Worm (Caenorhabditis elegans) whole organism, young adult: Measurements from ENCODE around the gene sir-2.3.

Source experiments
- B0336.3 ChIP-seq: fragments of 200-800 bp; sonication (Bioruptor generic); IDR thresholded peaks from 2 replicates; pipeline ENCODE4 v1.3.6; 2022; ENCODE audit warnings: missing genetic modification characterization, missing compliant biosample characterization
- D2030.7 ChIP-seq: fragments of 200-800 bp; sonication (Bioruptor generic); IDR thresholded peaks from 2 replicates; pipeline ENCODE4 v1.3.6; 2022; ENCODE audit warnings: missing genetic modification reagents, missing genetic modification characterization, missing compliant biosample characterization
- F23B12.7 ChIP-seq: sonication (generic microtip); optimal IDR thresholded peaks from 2 replicates; lab custom pipeline; 2017; ENCODE audit warnings: missing genetic modification characterization, mild to moderate bottlenecking, missing compliant biosample characterization, antibody characterized with exemption, moderate library complexity; ENCODE audit not compliant: insufficient read depth
- F33H1.4 ChIP-seq: fragments of 200-800 bp; sonication (Bioruptor generic); IDR thresholded peaks from 2 replicates; pipeline ENCODE4 v1.3.6; 2022; ENCODE audit warnings: missing genetic modification reagents, missing genetic modification characterization, missing compliant biosample characterization
- F37B4.10 ChIP-seq: fragments of 200-800 bp; sonication (Bioruptor generic); IDR thresholded peaks from 2 replicates; pipeline ENCODE4 v1.3.6; 2022; ENCODE audit warnings: missing genetic modification characterization, missing compliant biosample characterization
- F39B2.1 ChIP-seq: fragments of 200-800 bp; sonication (Bioruptor generic); IDR thresholded peaks from 2 replicates; pipeline ENCODE4 v1.3.6; 2022; ENCODE audit warnings: missing genetic modification reagents, missing genetic modification characterization, missing compliant biosample characterization
- F49E8.2 ChIP-seq: sonication (generic microtip); optimal IDR thresholded peaks from 3 replicates; lab custom pipeline; 2017; ENCODE audit warnings: missing genetic modification characterization, mild to moderate bottlenecking, missing compliant biosample characterization, antibody characterized with exemption, moderate library complexity; ENCODE audit not compliant: insufficient read depth
- F55B11.4 ChIP-seq: sonication (generic microtip); optimal IDR thresholded peaks from 2 replicates; lab custom pipeline; 2016; ENCODE audit warnings: missing compliant biosample characterization, missing genetic modification characterization, borderline replicate concordance; ENCODE audit not compliant: insufficient read depth
- Y53G8AR.9 ChIP-seq: fragments of 200-800 bp; sonication (Bioruptor generic); conservative IDR thresholded peaks from 2 replicates; pipeline ENCODE4 v1.3.6; 2022; ENCODE audit warnings: missing genetic modification reagents, missing genetic modification characterization, missing compliant biosample characterization
- Y95B8A.8 ChIP-seq: fragments of 200-800 bp; sonication (Bioruptor generic); IDR thresholded peaks from 2 replicates; pipeline ENCODE4 v1.3.6; 2022; ENCODE audit warnings: missing genetic modification reagents, missing genetic modification characterization, missing compliant biosample characterization
- akir-1 ChIP-seq: fragments of 200-800 bp; sonication (Bioruptor generic); optimal IDR thresholded peaks from 2 replicates; lab custom pipeline; 2018; ENCODE audit warnings: mild to moderate bottlenecking, missing genetic modification characterization, moderate library complexity, missing compliant biosample characterization
- aptf-2 ChIP-seq: fragments of 200-800 bp; sonication (Bioruptor generic); conservative IDR thresholded peaks from 2 replicates; pipeline ENCODE4 v1.3.6; 2022; ENCODE audit warnings: missing genetic modification reagents, missing genetic modification characterization, missing compliant biosample characterization
- cebp-1 ChIP-seq, 2 experiments: fragments of 200-800 bp in 1 of 2; sonication (Bioruptor generic) in 1 of 2; sonication (generic microtip) in 1 of 2; IDR thresholded peaks in 1 of 2; optimal IDR thresholded peaks in 1 of 2; 2 replicates each; pipeline versions ENCODE4 v1.3.6 to Lab custom; 2017 to 2022; ENCODE audit warnings: missing compliant biosample characterization in 2 of 2, missing genetic modification characterization in 2 of 2, mild to moderate bottlenecking in 1 of 2, missing genetic modification reagents in 1 of 2, moderate library complexity in 1 of 2
- cebp-2 ChIP-seq: fragments of 200-800 bp; sonication (Bioruptor generic); IDR thresholded peaks from 2 replicates; pipeline ENCODE4 v1.3.6; 2022; ENCODE audit warnings: missing genetic modification characterization, missing compliant biosample characterization
- ceh-27 ChIP-seq: fragments of 200-800 bp; sonication (Bioruptor generic); optimal IDR thresholded peaks from 2 replicates; lab custom pipeline; 2018; ENCODE audit warnings: mild to moderate bottlenecking, missing genetic modification characterization, moderate library complexity, missing compliant biosample characterization
- ceh-40 ChIP-seq: fragments of 200-800 bp; sonication (Bioruptor generic); IDR thresholded peaks from 2 replicates; pipeline ENCODE4 v1.3.6; 2022; ENCODE audit warnings: missing genetic modification characterization, missing compliant biosample characterization
- ceh-91 ChIP-seq: fragments of 200-800 bp; sonication (Bioruptor generic); IDR thresholded peaks from 2 replicates; pipeline ENCODE4 v1.3.6; 2022; ENCODE audit warnings: missing genetic modification reagents, missing genetic modification characterization, missing compliant biosample characterization
- die-1 ChIP-seq: sonication (generic microtip); optimal IDR thresholded peaks from 2 replicates; lab custom pipeline; 2016; ENCODE audit warnings: missing genotype, mild to moderate bottlenecking, missing genetic modification characterization, missing compliant biosample characterization
- dpl-1 ChIP-seq: fragments of 150-350 bp; optimal IDR thresholded peaks from 2 replicates; lab custom pipeline; 2014; ENCODE audit warnings: missing biosample characterization, missing genetic modification reagents, missing genetic modification characterization
- egrh-3 ChIP-seq: fragments of 200-800 bp; sonication (Bioruptor generic); IDR thresholded peaks from 2 replicates; pipeline ENCODE4 v1.3.6; 2022; ENCODE audit warnings: missing genetic modification reagents, missing genetic modification characterization, missing compliant biosample characterization
- ets-4 ChIP-seq: fragments of 200-800 bp; sonication (Bioruptor generic); optimal IDR thresholded peaks from 2 replicates; lab custom pipeline; 2018; ENCODE audit warnings: mild to moderate bottlenecking, missing genetic modification characterization, missing compliant biosample characterization
- fkh-3 ChIP-seq: sonication (generic microtip); optimal IDR thresholded peaks from 2 replicates; lab custom pipeline; 2016; ENCODE audit warnings: mild to moderate bottlenecking, missing genetic modification characterization, missing compliant biosample characterization
- gei-17 ChIP-seq: fragments of 200-800 bp; sonication (Bioruptor generic); optimal IDR thresholded peaks from 2 replicates; lab custom pipeline; 2018; ENCODE audit warnings: mild to moderate bottlenecking, missing genetic modification characterization, missing compliant biosample characterization
- him-1 ChIP-seq: sonication (generic microtip); optimal IDR thresholded peaks from 2 replicates; lab custom pipeline; 2016; ENCODE audit warnings: missing genotype, missing genetic modification reagents, missing genetic modification characterization, missing compliant biosample characterization
- hlh-26 ChIP-seq: fragments of 200-800 bp; sonication (Bioruptor generic); conservative IDR thresholded peaks from 2 replicates; pipeline ENCODE4 v1.3.6; 2022; ENCODE audit warnings: missing genetic modification reagents, missing genetic modification characterization, missing compliant biosample characterization
- hmg-20 ChIP-seq: fragments of 200-800 bp; sonication (Bioruptor generic); IDR thresholded peaks from 2 replicates; pipeline ENCODE4 v1.3.6; 2022; ENCODE audit warnings: missing genetic modification reagents, missing genetic modification characterization, missing compliant biosample characterization
- lag-1 ChIP-seq: fragments of 200-800 bp; sonication (Bioruptor generic); IDR thresholded peaks from 2 replicates; pipeline ENCODE4 v1.3.6; 2022; ENCODE audit warnings: missing genetic modification reagents, missing genetic modification characterization, missing compliant biosample characterization
- lin-35 ChIP-seq, 3 experiments: fragments of 150-350 bp in 2 of 3; sonication (generic microtip) in 1 of 3; optimal IDR thresholded peaks; 2 replicates each; lab custom pipeline; 2014 to 2018; ENCODE audit warnings: missing biosample characterization in 3 of 3, missing genetic modification characterization in 3 of 3, missing genetic modification reagents in 3 of 3
- lsl-1 ChIP-seq: fragments of 200-800 bp; sonication (Bioruptor generic); optimal IDR thresholded peaks from 2 replicates; lab custom pipeline; 2018; ENCODE audit warnings: mild to moderate bottlenecking, missing genetic modification characterization, moderate library complexity, missing compliant biosample characterization
- nfya-1 ChIP-seq: sonication (generic microtip); optimal IDR thresholded peaks from 2 replicates; lab custom pipeline; 2017; ENCODE audit warnings: antibody characterized with exemption, missing compliant biosample characterization, missing genetic modification characterization, borderline replicate concordance; ENCODE audit not compliant: insufficient read depth
- nhr-179 ChIP-seq: sonication (generic microtip); optimal IDR thresholded peaks from 2 replicates; lab custom pipeline; 2016; ENCODE audit warnings: mild to moderate bottlenecking, missing genetic modification characterization, missing compliant biosample characterization
- nhr-80 ChIP-seq: sonication (generic microtip); optimal IDR thresholded peaks from 2 replicates; lab custom pipeline; 2016; ENCODE audit warnings: missing genetic modification characterization, missing compliant biosample characterization
- rec-8 ChIP-seq, 2 experiments: sonication (generic microtip); optimal IDR thresholded peaks; 2 replicates each; lab custom pipeline; 2016; ENCODE audit warnings: mild to moderate bottlenecking in 2 of 2, missing genetic modification characterization in 2 of 2, missing genetic modification reagents in 2 of 2, missing genotype in 2 of 2, missing biosample characterization in 1 of 2, missing compliant biosample characterization in 1 of 2, moderate library complexity in 1 of 2
- repo-1 ChIP-seq: sonication (generic microtip); optimal IDR thresholded peaks from 2 replicates; lab custom pipeline; 2017; ENCODE audit warnings: mild to moderate bottlenecking, missing genetic modification characterization, missing compliant biosample characterization
- rpc-1 ChIP-seq, 2 experiments: fragments of 150-350 bp in 1 of 2; sonication (generic microtip) in 1 of 2; optimal IDR thresholded peaks; 2 replicates each; lab custom pipeline; 2014 to 2018; ENCODE audit warnings: missing biosample characterization in 1 of 2, missing genetic modification characterization in 1 of 2, missing genetic modification reagents in 1 of 2, missing genotype in 1 of 2
- sea-2 ChIP-seq: fragments of 200-800 bp; sonication (Bioruptor generic); IDR thresholded peaks from 2 replicates; pipeline ENCODE4 v1.3.6; 2022; ENCODE audit warnings: missing genetic modification characterization, missing compliant biosample characterization
- snpc-3.4 ChIP-seq: sonication (generic microtip); optimal IDR thresholded peaks from 2 replicates; lab custom pipeline; 2017; ENCODE audit warnings: missing genetic modification characterization, mild to moderate bottlenecking, missing compliant biosample characterization, antibody characterized with exemption, moderate library complexity, missing genotype, missing genetic modification reagents
- sptf-2 ChIP-seq: fragments of 200-800 bp; sonication (Bioruptor generic); optimal IDR thresholded peaks from 2 replicates; lab custom pipeline; 2018; ENCODE audit warnings: mild to moderate bottlenecking, missing genetic modification characterization, missing compliant biosample characterization
- unc-62 ChIP-seq: fragments of 150-350 bp; optimal IDR thresholded peaks from 2 replicates; lab custom pipeline; 2014; ENCODE audit warnings: missing biosample characterization, missing genetic modification reagents, missing genetic modification characterization
- zim-3 ChIP-seq: sonication (generic microtip); optimal IDR thresholded peaks from 2 replicates; lab custom pipeline; 2017; ENCODE audit warnings: mild to moderate bottlenecking, missing genetic modification characterization, moderate library complexity, missing compliant biosample characterization
- ztf-22 ChIP-seq: fragments of 200-800 bp; sonication (Bioruptor generic); optimal IDR thresholded peaks from 2 replicates; lab custom pipeline; 2018; ENCODE audit warnings: mild to moderate bottlenecking, missing genetic modification characterization, moderate library complexity, missing compliant biosample characterization
- ztf-26 ChIP-seq: sonication (generic microtip); optimal IDR thresholded peaks from 2 replicates; lab custom pipeline; 2017; ENCODE audit warnings: missing genetic modification characterization, missing compliant biosample characterization
- ztf-3 ChIP-seq: fragments of 200-800 bp; sonication (Bioruptor generic); optimal IDR thresholded peaks from 2 replicates; lab custom pipeline; 2018; ENCODE audit warnings: mild to moderate bottlenecking, missing genetic modification characterization, missing compliant biosample characterization

Gene sir-2.3

ce11 chrX:13283462-13283861 lies 48.0 kb upstream of the sir-2.3 start (continued):
- TF ChIP-seq lag-1 (GFP tag; lab: Robert Waterston, UW) (no peak), akir-1 (no peak), fkh-3 (no peak), ztf-26 (tag; lab: Kevin White, UChicago) (peak; percentile 16), nhr-80 (tag; lab: Kevin White, UChicago) (peak; percentile 4), snpc-3.4 (peak; percentile 9), gei-17 (no peak), F37B4.10 (no peak), F55B11.4 (tag; lab: Kevin White, UChicago) (no peak), unc-62 (no peak), ztf-22 (GFP tag; lab: Kevin White, UChicago) (no peak), aptf-2 (GFP tag; lab: Robert Waterston, UW) (no peak), cebp-1 (GFP tag; IDR thresholded peaks at IDR 0.05; lab: Robert Waterston, UW) (no peak), cebp-1 (tag; optimal IDR thresholded peaks at IDR 0.05; lab: Kevin White, UChicago) (no peak), F33H1.4 (GFP tag; lab: Robert Waterston, UW) (no peak), rec-8 (tag; optimal IDR thresholded peaks at IDR 0.05; lab: Kevin White, UChicago) (peak; percentile 58 to 76), B0336.3 (GFP tag; lab: Robert Waterston, UW) (no peak), ets-4 (GFP tag; lab: Kevin White, UChicago) (no peak), ceh-91 (GFP tag; lab: Robert Waterston, UW) (no peak), F39B2.1 (GFP tag; lab: Robert Waterston, UW) (no peak), Y95B8A.8 (no peak), nfya-1 (tag; lab: Kevin White, UChicago) (no peak), lsl-1 (GFP tag; lab: Kevin White, UChicago) (no peak), egrh-3 (GFP tag; lab: Robert Waterston, UW) (0 out of 2 replicates have a peak, but pooled peaks have one; percentile 13), ceh-40 (GFP tag; lab: Robert Waterston, UW) (0 out of 2 replicates have a peak, but pooled peaks have one; percentile 27), Y53G8AR.9 (no peak), hmg-20 (GFP tag; lab: Robert Waterston, UW) (no peak), ztf-3 (no peak), sea-2 (GFP tag; lab: Robert Waterston, UW) (no peak), lin-35 (GFP tag; optimal IDR thresholded peaks at IDR 0.05; lab: Kevin White, UChicago) (no peak), hlh-26 (GFP tag; lab: Robert Waterston, UW) (no peak), dpl-1 (GFP tag; lab: Kevin White, UChicago) (no peak), die-1 (tag; lab: Kevin White, UChicago) (peak; percentile 85), F23B12.7 (tag; lab: Kevin White, UChicago) (peak; percentile 43), repo-1 (tag; lab: Kevin White, UChicago) (no peak), zim-3 (tag; lab: Kevin White, UChicago) (peak; percentile 38), rpc-1 (optimal IDR thresholded peaks at IDR 0.05; lab: Kevin White, UChicago) (peak; percentile 92), rpc-1 (tag; optimal IDR thresholded peaks at IDR 0.05; lab: Kevin White, UChicago) (peak; percentile 97)

ce11 chrX:13284091-13284490 lies 47.4 kb upstream of the sir-2.3 start, which contains the start of gene cyp-14A4:
Gene cyp-14A4, minus strand, starts transcription at chrX:13284197.
- no peak for TF ChIP-seq Y95B8A.8
- TF ChIP-seq sptf-2: no peak
- no peak for TF ChIP-seq nfya-1 (tag; lab: Kevin White, UChicago)
- no peak for TF ChIP-seq D2030.7 (GFP tag; lab: Robert Waterston, UW)
- no peak for TF ChIP-seq F39B2.1 (GFP tag; lab: Robert Waterston, UW)
- TF ChIP-seq cebp-2 (GFP tag; lab: Robert Waterston, UW): no peak
- no peak for TF ChIP-seq nhr-179
- no peak for TF ChIP-seq repo-1 (tag; lab: Kevin White, UChicago)
- no peak for TF ChIP-seq ceh-27 (GFP tag; lab: Kevin White, UChicago)
- TF ChIP-seq him-1 (tag; lab: Kevin White, UChicago): no peak
- TF ChIP-seq ztf-26 (tag; lab: Kevin White, UChicago): no peak
- TF ChIP-seq F49E8.2 (tag; lab: Kevin White, UChicago): no peak
